Fruit fly (Drosophila melanogaster): ENCODE measurements around the gene eIF2beta.

The eIF2beta gene

dm6 chr3L:12495312-12495725 lies 31.2 kb downstream of the eIF2beta start (continued):
- TF ChIP-seq CG16863 (GFP tag; optimal IDR thresholded peaks at IDR 0.05) = no peak
- no peak for TF ChIP-seq CG7745 (tag; optimal IDR thresholded peaks at IDR 0.05)
- TF ChIP-seq CG8944 (GFP tag; optimal IDR thresholded peaks at IDR 0.05) = no peak
- no peak for TF ChIP-seq GATAe (GFP tag; conservative IDR thresholded peaks at IDR 0.05)
- peak; percentile 47 for TF ChIP-seq CG3281 (GFP tag; optimal IDR thresholded peaks at IDR 0.05)
- TF ChIP-seq shn (GFP tag; optimal IDR thresholded peaks at IDR 0.05) = no peak
- TF ChIP-seq CG8765 (GFP tag; IDR thresholded peaks at IDR 0.05) = no peak
- no peak for TF ChIP-seq CG4730 (GFP tag; IDR thresholded peaks at IDR 0.05)
- TF ChIP-seq CG10979 (tag; optimal IDR thresholded peaks at IDR 0.05) = peak; percentile 54
- no peak for TF ChIP-seq bigmax (GFP tag; optimal IDR thresholded peaks at IDR 0.05)
- peak; percentile 37 for TF ChIP-seq ind (GFP tag; optimal IDR thresholded peaks at IDR 0.05)
- TF ChIP-seq CG1792 (GFP tag; optimal IDR thresholded peaks at IDR 0.05) = no peak
- no peak for TF ChIP-seq inv (GFP tag; IDR thresholded peaks at IDR 0.05; ENCODE audit: partially characterized antibody)
- no peak for TF ChIP-seq CG15601 (tag; optimal IDR thresholded peaks at IDR 0.05)
- peak in 1 of 3 experiments; percentile 42 for TF ChIP-seq lola (GFP tag; optimal IDR thresholded peaks at IDR 0.05)
- no peak for TF ChIP-seq cato (GFP tag; optimal IDR thresholded peaks at IDR 0.05; ENCODE audit: borderline replicate concordance)
- TF ChIP-seq al (GFP tag; IDR thresholded peaks at IDR 0.05) = no peak
- no peak for TF ChIP-seq bowl (GFP tag; IDR thresholded peaks at IDR 0.05)
- no peak for TF ChIP-seq CG4617 (GFP tag; optimal IDR thresholded peaks at IDR 0.05; ENCODE audit: borderline replicate concordance)
- TF ChIP-seq CG13287 (GFP tag; IDR thresholded peaks at IDR 0.05; ENCODE audit: partially characterized antibody) = no peak
- peak; percentile 66 for TF ChIP-seq gem (tag; optimal IDR thresholded peaks at IDR 0.05)
- TF ChIP-seq Side (GFP tag; optimal IDR thresholded peaks at IDR 0.05) = no peak
- TF ChIP-seq D (optimal IDR thresholded peaks at IDR 0.05) = no peak
- TF ChIP-seq D (GFP tag; optimal IDR thresholded peaks at IDR 0.05) = peak; percentile 40
- TF ChIP-seq CG4282 (GFP tag; optimal IDR thresholded peaks at IDR 0.05) = no peak
- TF ChIP-seq Dad (GFP tag; optimal IDR thresholded peaks at IDR 0.05) = no peak
- TF ChIP-seq CG13894 (tag; optimal IDR thresholded peaks at IDR 0.05) = no peak
- no peak for TF ChIP-seq mld (GFP tag; IDR thresholded peaks at IDR 0.05; ENCODE audit: partially characterized antibody)
- TF ChIP-seq CG12299 (tag; optimal IDR thresholded peaks at IDR 0.05) = no peak
- TF ChIP-seq HmgD (GFP tag; optimal IDR thresholded peaks at IDR 0.05) = no peak
- 0 out of 3 replicates have a peak, but pooled peaks have one; percentile 27 for TF ChIP-seq CG11695 (GFP tag; IDR thresholded peaks at IDR 0.05)
- no peak for TF ChIP-seq YL-1 (GFP tag; optimal IDR thresholded peaks at IDR 0.05)
- no peak for TF ChIP-seq ro (GFP tag; IDR thresholded peaks at IDR 0.05)
- TF ChIP-seq zen (tag; optimal IDR thresholded peaks at IDR 0.05) = no peak
- no peak for TF ChIP-seq ara (GFP tag; IDR thresholded peaks at IDR 0.05)
- no peak for TF ChIP-seq CG12942 (GFP tag; optimal IDR thresholded peaks at IDR 0.05)
- TF ChIP-seq Doc2 (GFP tag; IDR thresholded peaks at IDR 0.05) = no peak
- 0 out of 2 replicates have a peak, but pooled peaks have one; percentile 11 for TF ChIP-seq ssp (GFP tag; IDR thresholded peaks at IDR 0.05)
- 0 out of 2 replicates have a peak, but pooled peaks have one; percentile 19 for TF ChIP-seq Rfx (GFP tag; IDR thresholded peaks at IDR 0.05)
- no peak for TF ChIP-seq gfzf (GFP tag; optimal IDR thresholded peaks at IDR 0.05)
- peak; percentile 45 for TF ChIP-seq CG18599 (GFP tag; optimal IDR thresholded peaks at IDR 0.05)
- TF ChIP-seq BEAF-32 (GFP tag; optimal IDR thresholded peaks at IDR 0.05) = no peak
- TF ChIP-seq Vsx1 (GFP tag; optimal IDR thresholded peaks at IDR 0.05) = peak; percentile 8
- peak; percentile 31 for TF ChIP-seq nau (GFP tag; optimal IDR thresholded peaks at IDR 0.05)
- peak; percentile 11 for TF ChIP-seq bab2 (GFP tag; optimal IDR thresholded peaks at IDR 0.05)
- TF ChIP-seq crol (GFP tag; IDR thresholded peaks at IDR 0.05) = no peak
- no peak for TF ChIP-seq chn (GFP tag; optimal IDR thresholded peaks at IDR 0.05)
- peak; percentile 35 for TF ChIP-seq nerfin-1 (tag; optimal IDR thresholded peaks at IDR 0.05)
- TF ChIP-seq HHEX (GFP tag; optimal IDR thresholded peaks at IDR 0.05) = peak; percentile 8
- no peak for TF ChIP-seq cas (GFP tag; IDR thresholded peaks at IDR 0.05)
- no peak for TF ChIP-seq CG10431 (GFP tag; optimal IDR thresholded peaks at IDR 0.05)
